Worm (Caenorhabditis elegans): Measurements from ENCODE around the gene drd-10.

DNA sequence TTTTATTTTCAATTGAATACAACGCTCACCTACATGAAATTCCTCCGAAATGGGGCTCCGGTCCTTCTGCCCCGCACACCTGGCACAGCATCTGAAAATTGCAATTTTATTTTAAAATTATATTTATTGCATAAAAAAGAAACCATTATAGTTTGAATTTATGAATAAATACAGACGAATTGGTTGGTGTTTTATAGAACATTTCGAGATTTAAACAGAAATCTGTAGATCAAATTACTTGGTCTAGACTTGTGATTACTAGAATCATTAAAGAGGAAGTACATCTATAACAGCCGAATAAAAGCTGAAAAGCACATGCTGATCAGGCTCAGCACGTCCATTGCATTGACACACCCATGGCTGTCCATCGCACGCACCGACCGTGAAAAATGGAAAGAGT is 15.6 kb upstream of the drd-10 start, which contains the start of gene nhr-162:
- TF ChIP-seq aly-2 (tag; optimal IDR thresholded peaks at IDR 0.05) (no peak), pqm-1 (tag; optimal IDR thresholded peaks at IDR 0.05) (no peak), unc-62 (GFP tag; optimal IDR thresholded peaks at IDR 0.05) (no peak), nhr-28 (tag; optimal IDR thresholded peaks at IDR 0.05) (no peak), tbx-2 (tag; optimal IDR thresholded peaks at IDR 0.05) (no peak), nhr-11 (tag; optimal IDR thresholded peaks at IDR 0.05) (no peak), ama-1 (optimal IDR thresholded peaks at IDR 0.05) (no peak), ZK546.5 (tag; optimal IDR thresholded peaks at IDR 0.05) (no peak), fos-1 (tag; optimal IDR thresholded peaks at IDR 0.05) (no peak), nhr-77 (tag; optimal IDR thresholded peaks at IDR 0.05) (no peak), nhr-12 (tag; optimal IDR thresholded peaks at IDR 0.05) (no peak), R02D3.7 (tag; optimal IDR thresholded peaks at IDR 0.05) (no peak)

All from whole organism, L3 larva.